Fruit fly (Drosophila melanogaster) whole organism, embryonic: ENCODE results near the gene CG4576.

Experiments used
- Ada2b ChIP-seq: fragments of 200-800 bp; sonication (Bioruptor generic); IDR thresholded peaks from 2 replicates; pipeline ENCODE4 v1.3.6; 2022; ENCODE audit warnings: missing biosample characterization, missing genetic modification characterization
- CG11456 ChIP-seq: fragments of 200-800 bp; sonication (Bioruptor generic); IDR thresholded peaks from 3 replicates; pipeline ENCODE4 v1.3.6; 2022; ENCODE audit warnings: missing biosample characterization, missing genetic modification characterization
- CG12744 ChIP-seq: fragments of 200-800 bp; sonication (Bioruptor generic); optimal IDR thresholded peaks from 2 replicates; lab custom pipeline; 2016; ENCODE audit warnings: missing biosample characterization, missing genetic modification characterization
- CG13894 ChIP-seq: fragments of 200-800 bp; sonication (Bioruptor generic); optimal IDR thresholded peaks from 3 replicates; lab custom pipeline; 2018; ENCODE audit warnings: missing biosample characterization, mild to moderate bottlenecking, missing genetic modification characterization, moderate library complexity
- CG14710 ChIP-seq: fragments of 200-800 bp; sonication (Bioruptor generic); optimal IDR thresholded peaks from 3 replicates; lab custom pipeline; 2019; ENCODE audit warnings: missing biosample characterization, mild to moderate bottlenecking, missing genetic modification characterization, moderate library complexity
- CG1602 ChIP-seq: fragments of 200-800 bp; sonication (Bioruptor generic); optimal IDR thresholded peaks from 3 replicates; lab custom pipeline; 2016; ENCODE audit warnings: missing biosample characterization, missing genetic modification characterization
- CG16863 ChIP-seq: fragments of 200-800 bp; sonication (Bioruptor generic); optimal IDR thresholded peaks from 3 replicates; lab custom pipeline; 2016; ENCODE audit warnings: missing biosample characterization, missing genetic modification characterization
- CG17186 ChIP-seq: fragments of 200-800 bp; sonication (Bioruptor generic); optimal IDR thresholded peaks from 3 replicates; lab custom pipeline; 2017; ENCODE audit warnings: missing biosample characterization, missing genetic modification reagents, missing genetic modification characterization
- CG17385 ChIP-seq: fragments of 200-800 bp; sonication (Bioruptor generic); optimal IDR thresholded peaks from 3 replicates; lab custom pipeline; 2018; ENCODE audit warnings: missing biosample characterization, mild to moderate bottlenecking, missing genetic modification characterization
- CG17568 ChIP-seq: fragments of 200-800 bp; sonication (Bioruptor generic); optimal IDR thresholded peaks from 2 replicates; lab custom pipeline; 2018; ENCODE audit warnings: missing biosample characterization, mild to moderate bottlenecking, missing genetic modification characterization, moderate library complexity
- CG18262 ChIP-seq: fragments of 200-800 bp; optimal IDR thresholded peaks from 3 replicates; lab custom pipeline; 2019; ENCODE audit warnings: missing biosample characterization, mild to moderate bottlenecking, missing genetic modification characterization, moderate library complexity
- CG18764 ChIP-seq: fragments of 200-800 bp; sonication (Bioruptor generic); optimal IDR thresholded peaks from 3 replicates; lab custom pipeline; 2016; ENCODE audit warnings: missing biosample characterization, missing genetic modification characterization
- CG30020 ChIP-seq: fragments of 200-800 bp; optimal IDR thresholded peaks from 2 replicates; lab custom pipeline; 2019; ENCODE audit warnings: missing biosample characterization, mild to moderate bottlenecking, missing genetic modification characterization, moderate library complexity
- CG3065 ChIP-seq: fragments of 200-800 bp; sonication (Bioruptor generic); optimal IDR thresholded peaks from 2 replicates; lab custom pipeline; 2016; ENCODE audit warnings: missing biosample characterization, missing genetic modification characterization
- CG33557 ChIP-seq: fragments of 200-800 bp; sonication (Bioruptor generic); optimal IDR thresholded peaks from 2 replicates; lab custom pipeline; 2019; ENCODE audit warnings: missing biosample characterization, mild to moderate bottlenecking, missing genetic modification characterization, moderate library complexity
- CG6175 ChIP-seq: fragments of 200-800 bp; sonication (Bioruptor generic); IDR thresholded peaks from 3 replicates; pipeline ENCODE4 v1.3.6; 2022; ENCODE audit warnings: missing biosample characterization, missing genetic modification characterization
- CG6254 ChIP-seq: fragments of 200-800 bp; sonication (Bioruptor generic); optimal IDR thresholded peaks from 3 replicates; lab custom pipeline; 2017; ENCODE audit warnings: mild to moderate bottlenecking, missing biosample characterization, missing genetic modification reagents, missing genetic modification characterization
- CG9609 ChIP-seq: fragments of 200-800 bp; sonication (Bioruptor generic); optimal IDR thresholded peaks from 3 replicates; lab custom pipeline; 2016; ENCODE audit warnings: missing biosample characterization, missing genetic modification characterization
- CG9797 ChIP-seq: fragments of 200-800 bp; sonication (Bioruptor generic); optimal IDR thresholded peaks from 3 replicates; lab custom pipeline; 2018; ENCODE audit warnings: missing biosample characterization, mild to moderate bottlenecking, missing genetic modification characterization
- CG9876 ChIP-seq: fragments of 200-800 bp; sonication (Bioruptor generic); optimal IDR thresholded peaks from 2 replicates; lab custom pipeline; 2016; ENCODE audit warnings: missing biosample characterization, missing genetic modification characterization
- Dfd ChIP-seq, 2 experiments: fragments of >200 bp; optimal IDR thresholded peaks; 2 replicates each; lab custom pipeline; 2017; ENCODE audit warnings: missing biosample characterization in 2 of 2, missing genetic modification characterization in 2 of 2
- Dp ChIP-seq: fragments of 200-800 bp; sonication (Bioruptor generic); optimal IDR thresholded peaks from 2 replicates; lab custom pipeline; 2018; ENCODE audit warnings: missing biosample characterization, mild to moderate bottlenecking, missing genetic modification characterization, moderate library complexity
- Hand ChIP-seq: fragments of 200-800 bp; sonication (Bioruptor generic); optimal IDR thresholded peaks from 2 replicates; lab custom pipeline; 2017; ENCODE audit warnings: mild to moderate bottlenecking, missing biosample characterization, missing genetic modification reagents, missing genetic modification characterization
- HmgD ChIP-seq: fragments of 200-800 bp; sonication (Bioruptor generic); optimal IDR thresholded peaks from 3 replicates; lab custom pipeline; 2016; ENCODE audit warnings: missing biosample characterization, missing genetic modification characterization
- Hr51 ChIP-seq, 2 experiments: fragments of 200-800 bp; sonication (Bioruptor generic); optimal IDR thresholded peaks; 2 replicates in 1 of 2; 3 replicates in 1 of 2; lab custom pipeline; 2016 to 2018; ENCODE audit warnings: missing biosample characterization in 2 of 2, missing genetic modification characterization in 2 of 2, mild to moderate bottlenecking in 1 of 2, moderate library complexity in 1 of 2
- Lpt ChIP-seq: fragments of >200 bp; optimal IDR thresholded peaks from 2 replicates; lab custom pipeline; 2018; ENCODE audit warnings: missing biosample characterization, missing genetic modification characterization
- Nf-YC ChIP-seq: fragments of 200-800 bp; optimal IDR thresholded peaks from 3 replicates; lab custom pipeline; 2019; ENCODE audit warnings: missing biosample characterization, mild to moderate bottlenecking, missing genetic modification characterization, moderate library complexity
- Ptx1 ChIP-seq: fragments of 200-800 bp; sonication (Bioruptor generic); IDR thresholded peaks from 2 replicates; pipeline ENCODE4 v1.3.6; 2022; ENCODE audit warnings: missing biosample characterization, missing genetic modification characterization
- Ravus ChIP-seq: fragments of 200-800 bp; sonication (Bioruptor generic); IDR thresholded peaks from 2 replicates; pipeline ENCODE4 v1.3.6; 2022; ENCODE audit warnings: missing biosample characterization, missing genetic modification characterization
- az2 ChIP-seq: fragments of 200-800 bp; sonication (Bioruptor generic); optimal IDR thresholded peaks from 3 replicates; lab custom pipeline; 2016; ENCODE audit warnings: missing biosample characterization, missing genetic modification characterization
- chif ChIP-seq, 2 experiments: fragments of 200-800 bp; sonication (Bioruptor generic); optimal IDR thresholded peaks; 3 replicates each; lab custom pipeline; 2016; ENCODE audit warnings: missing biosample characterization in 2 of 2, missing genetic modification characterization in 2 of 2
- dmrt11E ChIP-seq: fragments of 200-800 bp; sonication (Bioruptor generic); optimal IDR thresholded peaks from 3 replicates; lab custom pipeline; 2018; ENCODE audit warnings: missing biosample characterization, mild to moderate bottlenecking, missing genetic modification characterization, moderate library complexity
- ems ChIP-seq: fragments of 200-800 bp; sonication (Bioruptor generic); optimal IDR thresholded peaks from 3 replicates; lab custom pipeline; 2016; ENCODE audit warnings: missing biosample characterization, missing genetic modification characterization
- exex ChIP-seq: fragments of 200-800 bp; sonication (Bioruptor generic); optimal IDR thresholded peaks from 4 replicates; lab custom pipeline; 2018; ENCODE audit warnings: missing biosample characterization, mild to moderate bottlenecking, missing genetic modification characterization, moderate library complexity
- fru ChIP-seq: fragments of >200 bp; optimal IDR thresholded peaks from 2 replicates; lab custom pipeline; 2017
- fu2 ChIP-seq: fragments of 200-800 bp; sonication (Bioruptor generic); optimal IDR thresholded peaks from 2 replicates; lab custom pipeline; 2016; ENCODE audit warnings: missing biosample characterization, missing genetic modification characterization
- gce ChIP-seq: fragments of 200-800 bp; sonication (Bioruptor generic); IDR thresholded peaks from 3 replicates; pipeline ENCODE4 v1.3.6; 2022; ENCODE audit warnings: missing biosample characterization, missing genetic modification characterization
- her ChIP-seq: fragments of 200-800 bp; sonication (Bioruptor generic); optimal IDR thresholded peaks from 2 replicates; lab custom pipeline; 2016; ENCODE audit warnings: missing biosample characterization, missing genetic modification characterization
- klu ChIP-seq: fragments of 200-800 bp; sonication (Bioruptor generic); IDR thresholded peaks from 2 replicates; pipeline ENCODE4 v1.3.6; 2022; ENCODE audit warnings: missing biosample characterization, missing genetic modification characterization
- kni ChIP-seq: fragments of 200-800 bp; sonication (Bioruptor generic); optimal IDR thresholded peaks from 3 replicates; lab custom pipeline; 2017; ENCODE audit warnings: mild to moderate bottlenecking, missing biosample characterization, missing genetic modification reagents, missing genetic modification characterization
- nau ChIP-seq: fragments of 200-800 bp; sonication (Bioruptor generic); optimal IDR thresholded peaks from 3 replicates; lab custom pipeline; 2017; ENCODE audit warnings: missing biosample characterization, mild to moderate bottlenecking, missing genetic modification characterization, missing genetic modification reagents
- nerfin-2 ChIP-seq: fragments of 200-800 bp; sonication (Bioruptor generic); IDR thresholded peaks from 2 replicates; pipeline ENCODE4 v1.3.6; 2022; ENCODE audit warnings: missing biosample characterization, missing genetic modification characterization; ENCODE audit not compliant: partially characterized antibody
- pb ChIP-seq: fragments of 200-800 bp; sonication (Bioruptor generic); optimal IDR thresholded peaks from 3 replicates; lab custom pipeline; 2016; ENCODE audit warnings: missing biosample characterization, missing genetic modification characterization
- pho ChIP-seq: fragments of 200-800 bp; sonication (Bioruptor generic); optimal IDR thresholded peaks from 2 replicates; lab custom pipeline; 2016; ENCODE audit warnings: missing biosample characterization, missing genetic modification characterization
- sd ChIP-seq: fragments of 200-800 bp; sonication (Bioruptor generic); optimal IDR thresholded peaks from 3 replicates; lab custom pipeline; 2018; ENCODE audit warnings: missing biosample characterization, mild to moderate bottlenecking, missing genetic modification characterization, moderate library complexity
- sisA ChIP-seq: fragments of 200-800 bp; sonication (Bioruptor generic); IDR thresholded peaks from 2 replicates; pipeline ENCODE4 v1.3.6; 2022; ENCODE audit warnings: missing biosample characterization, missing genetic modification characterization
- slbo ChIP-seq: fragments of 200-800 bp; sonication (Bioruptor generic); IDR thresholded peaks from 2 replicates; pipeline ENCODE4 v1.3.6; 2022; ENCODE audit warnings: missing biosample characterization, missing genetic modification characterization
- sr ChIP-seq: fragments of 200-800 bp; sonication (Bioruptor generic); IDR thresholded peaks from 3 replicates; pipeline ENCODE4 v1.3.6; 2022; ENCODE audit warnings: missing biosample characterization, missing genetic modification characterization
- trh ChIP-seq: fragments of 200-800 bp; sonication (Bioruptor generic); optimal IDR thresholded peaks from 2 replicates; lab custom pipeline; 2016; ENCODE audit warnings: missing biosample characterization, missing genetic modification characterization
- twi ChIP-seq: fragments of 200-800 bp; optimal IDR thresholded peaks from 2 replicates; lab custom pipeline; 2019; ENCODE audit warnings: missing biosample characterization, mild to moderate bottlenecking, missing genetic modification characterization, moderate library complexity
- vvl ChIP-seq: fragments of 200-800 bp; sonication (Bioruptor generic); IDR thresholded peaks from 2 replicates; pipeline ENCODE4 v1.3.6; 2022; ENCODE audit warnings: missing biosample characterization, missing genetic modification characterization
- z ChIP-seq: fragments of 200-800 bp; sonication (Bioruptor generic); IDR thresholded peaks from 3 replicates; pipeline ENCODE4 v1.3.6; 2022; ENCODE audit warnings: missing biosample characterization, missing genetic modification characterization

The CG4576 gene

dm6 chr3R:15792427-15792826 is 33.1 kb upstream of the CG4576 start, which contains the start of gene Acyp2 (continued):
- TF ChIP-seq nerfin-2, result no peak
- TF ChIP-seq CG17186, result peak; percentile 44
- TF ChIP-seq CG3065 (GFP tag; lab: Kevin White, UChicago), result no peak
- TF ChIP-seq CG9797 (GFP tag; lab: Kevin White, UChicago), result peak; percentile 51
- TF ChIP-seq Lpt (GFP tag; lab: Kevin White, UChicago), result no peak
- no peak for TF ChIP-seq CG17385 (GFP tag; lab: Kevin White, UChicago)
- no peak for TF ChIP-seq Hand (GFP tag; lab: Kevin White, UChicago)
- TF ChIP-seq CG18764 (GFP tag; lab: Kevin White, UChicago), result no peak
- TF ChIP-seq nau (GFP tag; lab: Kevin White, UChicago), result no peak
- TF ChIP-seq dmrt11E (tag; lab: Kevin White, UChicago), result no peak
- TF ChIP-seq CG13894 (tag; lab: Kevin White, UChicago), result no peak
- TF ChIP-seq CG6175 (GFP tag; lab: Robert Waterston, UW), result no peak
- no peak for TF ChIP-seq klu
- TF ChIP-seq Nf-YC, result no peak
- TF ChIP-seq CG9609 (GFP tag; lab: Kevin White, UChicago), result no peak
- TF ChIP-seq her, result no peak
- peak in 1 of 2 experiments; percentile 8 for TF ChIP-seq Hr51 (GFP tag; optimal IDR thresholded peaks at IDR 0.05; lab: Kevin White, UChicago)
- 0 out of 3 replicates have a peak, but pooled peaks have one; percentile 44 for TF ChIP-seq CG11456 (GFP tag; lab: Robert Waterston, UW)
- no peak for TF ChIP-seq twi
- peak; percentile 47 for TF ChIP-seq CG14710 (tag; lab: Kevin White, UChicago)
- peak; percentile 16; the same call in 1 of the 2 replicates for TF ChIP-seq Ptx1 (GFP tag; lab: Robert Waterston, UW)
- peak; percentile 35 for TF ChIP-seq HmgD
- TF ChIP-seq CG18262 (tag; lab: Kevin White, UChicago), result no peak
- TF ChIP-seq Ravus, result no peak
- no peak for TF ChIP-seq pho
- peak; percentile 66 for TF ChIP-seq vvl (GFP tag; lab: Robert Waterston, UW)
- no peak for TF ChIP-seq CG17568
- TF ChIP-seq Dp, result peak; percentile 53
- TF ChIP-seq sd (tag; lab: Kevin White, UChicago), result no peak
- TF ChIP-seq chif (GFP tag; optimal IDR thresholded peaks at IDR 0.05; lab: Kevin White, UChicago), result peak in 1 of 2 experiments; percentile 3
- no peak for TF ChIP-seq CG12744 (GFP tag; lab: Kevin White, UChicago)
- peak; percentile 4 for TF ChIP-seq ems (GFP tag; lab: Kevin White, UChicago)
- TF ChIP-seq CG33557 (GFP tag; lab: Kevin White, UChicago), result no peak
- no peak for TF ChIP-seq CG1602 (GFP tag; lab: Kevin White, UChicago)
- peak; percentile 19 for TF ChIP-seq trh (GFP tag; lab: Kevin White, UChicago)
- no peak for TF ChIP-seq sr (GFP tag; lab: Robert Waterston, UW)
- no peak for TF ChIP-seq exex (tag; lab: Kevin White, UChicago)
- no peak for TF ChIP-seq CG6254 (GFP tag; lab: Kevin White, UChicago)
- no peak for TF ChIP-seq fru (lab: Kevin White, UChicago)
- TF ChIP-seq sisA (GFP tag; lab: Robert Waterston, UW), result peak; percentile 42; the same call in 1 of the 2 replicates
- no peak for TF ChIP-seq CG16863 (GFP tag; lab: Kevin White, UChicago)
- peak; percentile 30 for TF ChIP-seq CG9876 (GFP tag; lab: Kevin White, UChicago)
- 0 out of 2 replicates have a peak, but pooled peaks have one; percentile 11 for TF ChIP-seq Ada2b (GFP tag; lab: Robert Waterston, UW)
- no peak for TF ChIP-seq pb (GFP tag; lab: Kevin White, UChicago)
- peak; percentile 8 for TF ChIP-seq CG30020 (tag; lab: Kevin White, UChicago)
- TF ChIP-seq Dfd (GFP tag; optimal IDR thresholded peaks at IDR 0.05; lab: Kevin White, UChicago), result no peak
- peak; percentile 9 for TF ChIP-seq kni (GFP tag; lab: Kevin White, UChicago)
- no peak for TF ChIP-seq gce (GFP tag; lab: Robert Waterston, UW)
- TF ChIP-seq fu2 (GFP tag; lab: Kevin White, UChicago), result no peak
- TF ChIP-seq az2 (GFP tag; lab: Kevin White, UChicago), result no peak
- TF ChIP-seq z (GFP tag; lab: Robert Waterston, UW), result no peak
- TF ChIP-seq slbo (GFP tag; lab: Robert Waterston, UW), result peak; percentile 69; the same call in 1 of the 2 replicates
